Fruit fly (Drosophila melanogaster) whole organism, embryonic: ENCODE data around the gene Unc50.

Source experiments
- Adf1 ChIP-seq: fragments of 200-800 bp; sonication (Bioruptor generic); IDR thresholded peaks from 2 replicates; pipeline ENCODE4 v1.3.6; 2022; ENCODE audit warnings: missing biosample characterization, missing genetic modification characterization
- Asciz ChIP-seq: fragments of 200-800 bp; sonication (Bioruptor generic); optimal IDR thresholded peaks from 2 replicates; lab custom pipeline; 2017; ENCODE audit warnings: missing biosample characterization, mild to moderate bottlenecking, missing genetic modification characterization, missing genetic modification reagents
- CG13624 ChIP-seq: fragments of 200-800 bp; sonication (Bioruptor generic); optimal IDR thresholded peaks from 2 replicates; lab custom pipeline; 2016; ENCODE audit warnings: missing biosample characterization, missing genetic modification characterization
- CG15479 ChIP-seq: fragments of 200-800 bp; sonication (Bioruptor generic); optimal IDR thresholded peaks from 3 replicates; lab custom pipeline; 2019; ENCODE audit warnings: missing biosample characterization, mild to moderate bottlenecking, missing genetic modification characterization, moderate library complexity
- CG17612 ChIP-seq: fragments of 200-800 bp; sonication (Bioruptor generic); IDR thresholded peaks from 2 replicates; pipeline ENCODE4 v1.3.6; 2022; ENCODE audit warnings: missing biosample characterization, missing genetic modification characterization
- CG1832 ChIP-seq: fragments of 200-800 bp; sonication (Bioruptor generic); optimal IDR thresholded peaks from 2 replicates; lab custom pipeline; 2017; ENCODE audit warnings: missing biosample characterization, mild to moderate bottlenecking, missing genetic modification characterization, inconsistent platforms
- CG18619 ChIP-seq: fragments of 200-800 bp; sonication (Bioruptor generic); optimal IDR thresholded peaks from 3 replicates; lab custom pipeline; 2017; ENCODE audit warnings: missing biosample characterization, mild to moderate bottlenecking, missing genetic modification characterization
- CG18764 ChIP-seq: fragments of 200-800 bp; sonication (Bioruptor generic); optimal IDR thresholded peaks from 3 replicates; lab custom pipeline; 2016; ENCODE audit warnings: missing biosample characterization, missing genetic modification characterization
- CG3847 ChIP-seq: fragments of 200-800 bp; sonication (Bioruptor generic); IDR thresholded peaks from 2 replicates; pipeline ENCODE4 v1.3.6; 2022; ENCODE audit warnings: missing biosample characterization, missing genetic modification characterization
- CG4360 ChIP-seq: fragments of 200-800 bp; sonication (Bioruptor generic); IDR thresholded peaks from 2 replicates; pipeline ENCODE4 v1.3.6; 2022; ENCODE audit warnings: missing biosample characterization, missing genetic modification characterization
- CG5953 ChIP-seq: fragments of 200-800 bp; sonication (Bioruptor generic); IDR thresholded peaks from 2 replicates; pipeline ENCODE4 v1.3.6; 2022; ENCODE audit warnings: missing biosample characterization, missing genetic modification characterization
- CG6813 ChIP-seq: fragments of 200-800 bp; sonication (Bioruptor generic); optimal IDR thresholded peaks from 2 replicates; lab custom pipeline; 2017; ENCODE audit warnings: missing biosample characterization, missing genetic modification characterization, mild to moderate bottlenecking, moderate library complexity, missing genetic modification reagents
- CG6854 ChIP-seq: fragments of 200-800 bp; sonication (Bioruptor generic); optimal IDR thresholded peaks from 3 replicates; lab custom pipeline; 2017; ENCODE audit warnings: missing biosample characterization, mild to moderate bottlenecking, missing genetic modification characterization
- CG7372 ChIP-seq: fragments of 200-800 bp; sonication (Bioruptor generic); IDR thresholded peaks from 2 replicates; pipeline ENCODE4 v1.3.6; 2022; ENCODE audit warnings: missing biosample characterization, missing genetic modification characterization
- CG7745 ChIP-seq: fragments of 200-800 bp; sonication (Bioruptor generic); optimal IDR thresholded peaks from 2 replicates; lab custom pipeline; 2018; ENCODE audit warnings: missing biosample characterization, mild to moderate bottlenecking, missing genetic modification characterization, moderate library complexity
- CG7786 ChIP-seq: fragments of 200-800 bp; sonication (Bioruptor generic); optimal IDR thresholded peaks from 2 replicates; lab custom pipeline; 2016; ENCODE audit warnings: missing biosample characterization, missing genetic modification characterization
- CG8281 ChIP-seq: fragments of 200-800 bp; sonication (Bioruptor generic); optimal IDR thresholded peaks from 2 replicates; lab custom pipeline; 2018; ENCODE audit warnings: missing biosample characterization, mild to moderate bottlenecking, missing genetic modification characterization, moderate library complexity
- CG8478 ChIP-seq: fragments of >200 bp; optimal IDR thresholded peaks from 2 replicates; lab custom pipeline; 2018
- D19B ChIP-seq: fragments of 200-800 bp; sonication (Bioruptor generic); optimal IDR thresholded peaks from 2 replicates; lab custom pipeline; 2017; ENCODE audit warnings: missing biosample characterization, mild to moderate bottlenecking, missing genetic modification characterization
- Dip2 ChIP-seq: fragments of 200-800 bp; sonication (Bioruptor generic); IDR thresholded peaks from 2 replicates; pipeline ENCODE4 v1.3.6; 2022; ENCODE audit warnings: missing biosample characterization, missing genetic modification characterization
- Eip74EF ChIP-seq, 2 experiments: fragments of 200-800 bp in 1 of 2; fragments of >200 bp in 1 of 2; sonication (Bioruptor generic) in 1 of 2; optimal IDR thresholded peaks; 2 replicates each; lab custom pipeline; 2017 to 2019; ENCODE audit warnings: missing biosample characterization in 2 of 2, missing genetic modification characterization in 2 of 2, mild to moderate bottlenecking in 1 of 2, moderate library complexity in 1 of 2
- HmgD ChIP-seq: fragments of 200-800 bp; sonication (Bioruptor generic); optimal IDR thresholded peaks from 3 replicates; lab custom pipeline; 2016; ENCODE audit warnings: missing biosample characterization, missing genetic modification characterization
- HmgZ ChIP-seq: fragments of 200-800 bp; sonication (Bioruptor generic); optimal IDR thresholded peaks from 2 replicates; lab custom pipeline; 2018; ENCODE audit warnings: missing biosample characterization, mild to moderate bottlenecking, missing genetic modification characterization
- Hmr ChIP-seq: fragments of 200-800 bp; sonication (Bioruptor generic); optimal IDR thresholded peaks from 3 replicates; lab custom pipeline; 2017; ENCODE audit warnings: mild to moderate bottlenecking, missing biosample characterization, missing genetic modification reagents, missing genetic modification characterization
- Meics ChIP-seq: fragments of 200-800 bp; sonication (Bioruptor generic); optimal IDR thresholded peaks from 2 replicates; lab custom pipeline; 2017; ENCODE audit warnings: missing biosample characterization, mild to moderate bottlenecking, missing genetic modification characterization
- Nf-YB ChIP-seq: fragments of 200-800 bp; sonication (Bioruptor generic); optimal IDR thresholded peaks from 3 replicates; lab custom pipeline; 2019; ENCODE audit warnings: missing biosample characterization, mild to moderate bottlenecking, missing genetic modification characterization, moderate library complexity
- Opbp ChIP-seq: fragments of 200-800 bp; sonication (Bioruptor generic); IDR thresholded peaks from 3 replicates; pipeline ENCODE4 v1.3.6; 2022; ENCODE audit warnings: missing biosample characterization, missing genetic modification characterization; ENCODE audit not compliant: partially characterized antibody
- Trl ChIP-seq, 3 experiments: fragments of >200 bp in 2 of 3; fragments of 200-800 bp in 1 of 3; sonication (Bioruptor generic) in 1 of 3; optimal IDR thresholded peaks; 2 replicates in 1 of 3; 3 replicates in 2 of 3; lab custom pipeline; 2016 to 2017; ENCODE audit warnings: missing biosample characterization in 1 of 3, missing genetic modification characterization in 1 of 3
- ap ChIP-seq: fragments of 200-800 bp; sonication (Bioruptor generic); IDR thresholded peaks from 2 replicates; pipeline ENCODE4 v1.3.6; 2022; ENCODE audit warnings: missing biosample characterization, missing genetic modification characterization
- bbx ChIP-seq: fragments of 200-800 bp; sonication (Bioruptor generic); IDR thresholded peaks from 2 replicates; pipeline ENCODE4 v1.3.6; 2022; ENCODE audit warnings: missing biosample characterization, missing genetic modification characterization; ENCODE audit not compliant: partially characterized antibody
- cato ChIP-seq: fragments of 200-800 bp; sonication (Bioruptor generic); optimal IDR thresholded peaks from 2 replicates; lab custom pipeline; 2016; ENCODE audit warnings: missing biosample characterization, missing genetic modification characterization, borderline replicate concordance
- danr ChIP-seq: fragments of 200-800 bp; sonication (Bioruptor generic); IDR thresholded peaks from 2 replicates; pipeline ENCODE4 v1.3.6; 2022; ENCODE audit warnings: missing biosample characterization, missing genetic modification characterization
- dpn ChIP-seq, 2 experiments: fragments of 200-800 bp; sonication (Bioruptor generic); optimal IDR thresholded peaks; 3 replicates each; lab custom pipeline; 2016; ENCODE audit warnings: missing biosample characterization in 2 of 2, missing genetic modification characterization in 2 of 2
- emc ChIP-seq: fragments of 200-800 bp; sonication (Bioruptor generic); optimal IDR thresholded peaks from 2 replicates; lab custom pipeline; 2016; ENCODE audit warnings: missing biosample characterization, missing genetic modification characterization
- ewg ChIP-seq: fragments of 200-800 bp; sonication (Bioruptor generic); optimal IDR thresholded peaks from 3 replicates; lab custom pipeline; 2017; ENCODE audit warnings: mild to moderate bottlenecking, missing biosample characterization, missing genetic modification reagents, missing genetic modification characterization
- gce ChIP-seq: fragments of 200-800 bp; sonication (Bioruptor generic); IDR thresholded peaks from 3 replicates; pipeline ENCODE4 v1.3.6; 2022; ENCODE audit warnings: missing biosample characterization, missing genetic modification characterization
- gfzf ChIP-seq: fragments of 200-800 bp; sonication (Bioruptor generic); optimal IDR thresholded peaks from 2 replicates; lab custom pipeline; 2016; ENCODE audit warnings: missing biosample characterization, mild to moderate bottlenecking, missing genetic modification characterization, moderate library complexity
- grau ChIP-seq: fragments of 200-800 bp; optimal IDR thresholded peaks from 3 replicates; lab custom pipeline; 2019; ENCODE audit warnings: missing biosample characterization, mild to moderate bottlenecking, missing genetic modification characterization, moderate library complexity
- nau ChIP-seq: fragments of 200-800 bp; sonication (Bioruptor generic); optimal IDR thresholded peaks from 3 replicates; lab custom pipeline; 2017; ENCODE audit warnings: missing biosample characterization, mild to moderate bottlenecking, missing genetic modification characterization, missing genetic modification reagents
- org-1 ChIP-seq: fragments of 200-800 bp; sonication (Bioruptor generic); optimal IDR thresholded peaks from 2 replicates; lab custom pipeline; 2017; ENCODE audit warnings: missing biosample characterization, missing genetic modification characterization
- otp ChIP-seq: fragments of 200-800 bp; sonication (Bioruptor generic); IDR thresholded peaks from 3 replicates; pipeline ENCODE4, ENCODE4 v1.3.6; 2022; ENCODE audit warnings: missing biosample characterization, missing genetic modification characterization
- stwl ChIP-seq: fragments of 200-800 bp; sonication (Bioruptor generic); optimal IDR thresholded peaks from 3 replicates; lab custom pipeline; 2018; ENCODE audit warnings: missing biosample characterization, mild to moderate bottlenecking, missing genetic modification characterization, moderate library complexity
- tll ChIP-seq, 2 experiments: fragments of 200-800 bp in 1 of 2; fragments of >200 bp in 1 of 2; sonication (Bioruptor generic) in 1 of 2; optimal IDR thresholded peaks; 2 replicates each; lab custom pipeline; 2017 to 2019; ENCODE audit warnings: missing biosample characterization in 2 of 2, missing genetic modification characterization in 2 of 2, mild to moderate bottlenecking in 1 of 2, moderate library complexity in 1 of 2
- ttk ChIP-seq: fragments of 200-800 bp; sonication (Bioruptor generic); IDR thresholded peaks from 2 replicates; pipeline ENCODE4 v2.1.2; 2022; ENCODE audit warnings: missing biosample characterization, missing genetic modification characterization
- twi ChIP-seq: fragments of 200-800 bp; optimal IDR thresholded peaks from 2 replicates; lab custom pipeline; 2019; ENCODE audit warnings: missing biosample characterization, mild to moderate bottlenecking, missing genetic modification characterization, moderate library complexity
- vfl ChIP-seq: fragments of 200-800 bp; sonication (Bioruptor generic); optimal IDR thresholded peaks from 2 replicates; lab custom pipeline; 2016; ENCODE audit warnings: missing biosample characterization, missing genetic modification characterization
- z ChIP-seq: fragments of 200-800 bp; sonication (Bioruptor generic); IDR thresholded peaks from 3 replicates; pipeline ENCODE4 v1.3.6; 2022; ENCODE audit warnings: missing biosample characterization, missing genetic modification characterization
- zen ChIP-seq: fragments of 200-800 bp; sonication (Bioruptor generic); optimal IDR thresholded peaks from 3 replicates; lab custom pipeline; 2018; ENCODE audit warnings: missing biosample characterization, mild to moderate bottlenecking, missing genetic modification characterization, moderate library complexity
- zfh2 ChIP-seq: fragments of 200-800 bp; sonication (Bioruptor generic); optimal IDR thresholded peaks from 2 replicates; lab custom pipeline; 2016; ENCODE audit warnings: missing biosample characterization, missing genetic modification characterization

Gene Unc50

DNA sequence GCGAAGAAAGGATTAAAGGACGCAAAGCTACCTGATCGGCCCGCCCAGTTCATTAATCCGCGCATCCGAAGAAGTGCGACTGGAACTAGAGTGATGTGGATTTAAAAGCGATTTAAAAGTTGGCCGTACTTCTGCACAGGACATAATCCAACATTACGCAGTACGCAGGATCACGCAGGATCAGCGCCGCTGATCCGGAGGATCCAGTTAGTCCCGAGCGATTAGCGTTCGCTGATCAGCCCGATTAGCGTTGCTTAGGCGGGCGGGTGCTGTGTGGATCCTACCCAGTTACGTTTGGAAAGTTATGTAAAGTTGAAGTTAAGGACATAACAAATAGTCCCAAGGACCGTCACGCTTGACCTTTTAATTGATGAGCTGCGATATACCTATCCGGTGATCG lies 22.8 kb upstream of the Unc50 start:
- peak in 1 of 2 experiments; percentile 93 for TF ChIP-seq tll (GFP tag; optimal IDR thresholded peaks at IDR 0.05; lab: Kevin White, UChicago)
- TF ChIP-seq zfh2 = no peak
- no peak for TF ChIP-seq CG7745 (tag; lab: Kevin White, UChicago)
- TF ChIP-seq Hmr (GFP tag; lab: Kevin White, UChicago) = no peak
- peak; percentile 88 for TF ChIP-seq CG15479 (GFP tag; lab: Kevin White, UChicago)
- no peak for TF ChIP-seq ttk
- TF ChIP-seq nau (GFP tag; lab: Kevin White, UChicago) = no peak
- no peak for TF ChIP-seq Eip74EF (GFP tag; optimal IDR thresholded peaks at IDR 0.05; lab: Kevin White, UChicago)
- TF ChIP-seq vfl (GFP tag; lab: Kevin White, UChicago) = no peak
- no peak for TF ChIP-seq CG17612 (GFP tag; lab: Robert Waterston, UW)
- TF ChIP-seq Meics (GFP tag; lab: Kevin White, UChicago) = no peak
- peak; percentile 76 for TF ChIP-seq zen
- TF ChIP-seq dpn (GFP tag; optimal IDR thresholded peaks at IDR 0.05; lab: Kevin White, UChicago) = no peak
- no peak for TF ChIP-seq twi
- TF ChIP-seq, all 482 proteins: peak for 3

DNA sequence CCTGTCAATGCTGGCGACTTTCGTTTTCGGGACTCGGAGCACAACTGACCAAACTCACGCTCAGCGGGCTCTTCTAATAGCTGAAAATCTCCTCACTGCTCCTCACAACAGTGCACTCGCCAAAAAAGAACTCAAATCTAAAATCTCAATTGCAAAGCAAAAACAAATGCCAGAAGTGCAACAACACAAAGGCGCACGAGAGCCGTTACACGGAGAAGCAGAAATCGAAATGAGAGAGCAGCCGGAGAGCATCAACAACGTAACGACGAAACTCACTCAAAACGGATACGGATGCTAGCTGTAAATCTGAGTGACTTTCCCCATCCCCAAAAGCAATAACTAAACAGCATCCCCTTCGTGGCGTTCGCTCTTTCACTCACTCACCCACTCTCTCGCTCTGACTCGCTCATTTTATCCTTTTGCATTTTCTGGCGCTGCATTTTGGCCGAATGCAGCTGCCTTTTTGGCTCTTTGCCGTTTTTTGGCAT lies 21.4 kb upstream of the Unc50 start, which contains the start of gene hb:
Gene hb (minus strand): TSS at position 51 of the 488 bp plus-strand sequence.
- 0 out of 2 replicates have a peak, but pooled peaks have one; percentile 30 for TF ChIP-seq bbx (GFP tag; lab: Robert Waterston, UW)
- no peak for TF ChIP-seq gce (GFP tag; lab: Robert Waterston, UW)
- no peak for TF ChIP-seq stwl (tag; lab: Kevin White, UChicago)
- TF ChIP-seq Nf-YB = peak; percentile 4
- peak; percentile 20 for TF ChIP-seq CG1832
- TF ChIP-seq Asciz (GFP tag; lab: Kevin White, UChicago) = no peak
- TF ChIP-seq CG7372 (GFP tag; lab: Robert Waterston, UW) = no peak
- no peak for TF ChIP-seq D19B (GFP tag; lab: Kevin White, UChicago)
- no peak for TF ChIP-seq Opbp
- TF ChIP-seq otp = no peak
- TF ChIP-seq CG6854 (GFP tag; lab: Kevin White, UChicago) = no peak
- no peak for TF ChIP-seq CG6813
- TF ChIP-seq CG5953 (GFP tag; lab: Robert Waterston, UW) = no peak
- no peak for TF ChIP-seq danr (GFP tag; lab: Robert Waterston, UW)
- TF ChIP-seq gfzf (GFP tag; lab: Kevin White, UChicago) = no peak
- TF ChIP-seq CG13624 (GFP tag; lab: Kevin White, UChicago) = no peak
- peak; percentile 97 for TF ChIP-seq z (GFP tag; lab: Robert Waterston, UW)
- peak; percentile 70; the same call in 1 of the 2 replicates for TF ChIP-seq CG4360
- TF ChIP-seq Adf1 (GFP tag; lab: Robert Waterston, UW) = no peak
- TF ChIP-seq grau (tag; lab: Kevin White, UChicago) = no peak
- TF ChIP-seq CG8281 (tag; lab: Kevin White, UChicago) = no peak
- no peak for TF ChIP-seq CG18619
- peak; percentile 45 to 81 for TF ChIP-seq Trl (optimal IDR thresholded peaks at IDR 0.05; lab: Kevin White, UChicago)
- TF ChIP-seq Trl (GFP tag; optimal IDR thresholded peaks at IDR 0.05; lab: Kevin White, UChicago) = no peak
- no peak for TF ChIP-seq ap (GFP tag; lab: Robert Waterston, UW)
- TF ChIP-seq CG8478 (lab: Kevin White, UChicago) = no peak
- TF ChIP-seq Dip2 (GFP tag; lab: Robert Waterston, UW) = no peak
- no peak for TF ChIP-seq org-1
- TF ChIP-seq CG7786 (GFP tag; lab: Kevin White, UChicago) = no peak
- no peak for TF ChIP-seq ewg (GFP tag; lab: Kevin White, UChicago)
- TF ChIP-seq HmgZ = no peak
- TF ChIP-seq CG3847 (GFP tag; lab: Robert Waterston, UW) = no peak
- TF ChIP-seq HmgD = no peak
- TF ChIP-seq cato (GFP tag; lab: Kevin White, UChicago) = no peak
- no peak for TF ChIP-seq CG15479 (GFP tag; lab: Kevin White, UChicago)
- TF ChIP-seq CG18764 (GFP tag; lab: Kevin White, UChicago) = no peak
- no peak for TF ChIP-seq emc (GFP tag; lab: Kevin White, UChicago)
